Fruit fly (Drosophila melanogaster): ENCODE data around the gene CG6028.

DNA sequence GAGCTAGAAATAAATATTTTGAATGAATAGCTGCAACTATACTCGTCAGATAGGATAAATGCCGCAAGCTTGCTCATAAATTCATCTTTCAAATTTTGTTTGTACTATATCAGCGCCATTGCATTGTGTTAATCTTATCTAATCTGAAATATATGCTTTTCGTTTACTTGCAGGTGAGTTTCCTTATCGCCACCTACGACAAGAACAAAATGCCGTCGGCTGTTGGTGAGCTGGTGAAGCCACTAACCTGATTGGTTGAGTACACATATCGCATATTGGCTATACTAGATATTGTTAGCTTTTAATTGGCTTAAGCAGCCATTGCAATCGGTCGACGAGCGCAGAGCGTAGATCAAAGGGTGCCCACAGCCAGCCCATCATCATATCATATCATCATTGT is 28.4 kb upstream of the CG6028 start:
- no peak for TF ChIP-seq psq (optimal IDR thresholded peaks at IDR 0.05)
- no peak for TF ChIP-seq CG8478 (optimal IDR thresholded peaks at IDR 0.05)
- TF ChIP-seq Dll (optimal IDR thresholded peaks at IDR 0.05), result no peak

Data from whole organism.